Worm (Caenorhabditis elegans): ENCODE data around the gene gro-1.
A peak's percentile ranks its signal among the peaks of the same experiment; 100 is the strongest.

gro-1 gene

DNA sequence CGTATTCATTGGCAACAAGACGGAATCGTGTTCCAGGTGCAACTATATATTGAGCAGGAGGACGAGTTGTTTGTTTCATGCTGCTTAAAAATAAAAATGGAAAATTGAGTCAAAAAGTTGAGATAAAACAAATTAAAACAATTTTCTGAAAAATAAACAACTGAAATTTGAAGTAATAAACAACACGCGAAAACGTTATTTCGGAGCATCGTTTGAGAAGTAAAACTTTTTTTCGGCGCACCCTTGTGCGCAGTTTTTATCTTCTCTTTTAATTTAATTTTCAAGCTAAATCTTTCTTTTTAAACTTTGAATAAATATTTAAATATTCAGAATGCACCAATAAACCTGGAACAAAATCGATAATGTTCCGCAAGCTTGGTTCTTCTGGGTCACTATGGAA lies 10.8 kb upstream of the gro-1 start, which contains the start of the genes sumv-1 and gop-1:
Gene sumv-1 (minus strand): TSS at position 80 of the 400 bp plus-strand sequence.
Gene gop-1 (plus strand): TSS at position 331 of the 400 bp plus-strand sequence.
- TF ChIP-seq nhr-28 (tag; optimal IDR thresholded peaks at IDR 0.05): no peak
- peak; percentile 42 for TF ChIP-seq pha-4 (tag; optimal IDR thresholded peaks at IDR 0.05)

DNA sequence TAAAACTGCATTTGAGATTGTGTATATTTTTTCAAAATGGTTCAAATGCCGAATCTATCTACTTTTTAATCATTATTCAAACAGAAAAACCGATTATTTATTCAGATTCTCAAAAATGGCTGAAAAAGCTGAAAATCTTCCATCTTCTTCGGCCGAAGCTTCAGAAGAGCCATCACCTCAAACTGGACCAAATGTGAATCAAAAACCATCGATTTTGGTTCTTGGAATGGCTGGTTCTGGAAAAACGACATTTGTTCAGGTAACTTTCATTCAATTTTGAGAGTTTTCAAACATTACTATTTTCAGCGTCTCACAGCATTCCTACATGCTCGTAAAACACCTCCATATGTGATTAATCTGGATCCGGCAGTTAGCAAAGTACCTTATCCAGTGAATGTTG lies 6.0 kb upstream of the gro-1 start, which contains the start of gene gop-2:
Gene gop-2 (plus strand): TSS at position 106 of the 400 bp plus-strand sequence.
- TF ChIP-seq mml-1 (tag; optimal IDR thresholded peaks at IDR 0.05): no peak
- TF ChIP-seq tbx-2 (tag; optimal IDR thresholded peaks at IDR 0.05): no peak
- no peak for TF ChIP-seq ceh-16 (tag; optimal IDR thresholded peaks at IDR 0.05)
- TF ChIP-seq ama-1 (optimal IDR thresholded peaks at IDR 0.05): no peak
- TF ChIP-seq nhr-11 (tag; optimal IDR thresholded peaks at IDR 0.05): no peak
- TF ChIP-seq unc-62 (GFP tag; optimal IDR thresholded peaks at IDR 0.05): no peak
- no peak for TF ChIP-seq eor-1 (tag; optimal IDR thresholded peaks at IDR 0.05)
- no peak for TF ChIP-seq pha-4 (tag; optimal IDR thresholded peaks at IDR 0.05)
- no peak for TF ChIP-seq nhr-76 (tag; optimal IDR thresholded peaks at IDR 0.05)
- TF ChIP-seq R02D3.7 (tag; optimal IDR thresholded peaks at IDR 0.05): no peak
- TF ChIP-seq lin-15B (tag; optimal IDR thresholded peaks at IDR 0.05): no peak
- TF ChIP-seq nhr-237 (tag; optimal IDR thresholded peaks at IDR 0.05): no peak
- TF ChIP-seq pqm-1 (tag; optimal IDR thresholded peaks at IDR 0.05): no peak
- TF ChIP-seq jun-1 (tag; optimal IDR thresholded peaks at IDR 0.05): no peak
- no peak for TF ChIP-seq nhr-67 (tag; optimal IDR thresholded peaks at IDR 0.05)
- TF ChIP-seq lsy-12 (tag; optimal IDR thresholded peaks at IDR 0.05): no peak

DNA sequence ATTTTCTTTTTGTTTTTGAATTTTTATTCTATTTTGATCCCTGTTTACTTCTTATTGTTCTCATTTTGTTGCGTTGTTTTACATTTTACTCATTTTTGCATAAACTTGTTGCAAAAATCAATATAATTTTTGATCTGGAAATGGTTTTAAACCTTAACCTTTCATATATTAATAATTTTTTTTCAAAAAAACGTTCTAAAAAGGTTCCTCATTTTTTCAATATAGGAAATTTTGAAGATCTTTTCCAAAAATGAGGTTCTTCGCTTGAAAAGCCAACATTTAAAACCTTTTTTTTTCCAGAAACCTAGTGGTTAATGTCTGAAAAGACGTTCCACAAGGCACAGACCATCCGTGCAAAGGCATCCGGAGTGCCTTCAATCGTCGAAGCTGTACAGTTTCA lies 4.5 kb upstream of the gro-1 start, which contains the start of gene gop-3:
Gene gop-3 (plus strand): TSS at position 301 of the 400 bp plus-strand sequence.
- TF ChIP-seq ztf-4 (tag; optimal IDR thresholded peaks at IDR 0.05) (no peak), elt-2 (tag; optimal IDR thresholded peaks at IDR 0.05) (no peak), tbx-2 (tag; optimal IDR thresholded peaks at IDR 0.05) (no peak), lsy-12 (tag; optimal IDR thresholded peaks at IDR 0.05) (no peak), nhr-28 (tag; optimal IDR thresholded peaks at IDR 0.05) (no peak), nhr-67 (tag; optimal IDR thresholded peaks at IDR 0.05) (no peak), nhr-25 (tag; optimal IDR thresholded peaks at IDR 0.05) (no peak), nhr-76 (tag; optimal IDR thresholded peaks at IDR 0.05) (no peak), jun-1 (tag; optimal IDR thresholded peaks at IDR 0.05) (no peak)

DNA sequence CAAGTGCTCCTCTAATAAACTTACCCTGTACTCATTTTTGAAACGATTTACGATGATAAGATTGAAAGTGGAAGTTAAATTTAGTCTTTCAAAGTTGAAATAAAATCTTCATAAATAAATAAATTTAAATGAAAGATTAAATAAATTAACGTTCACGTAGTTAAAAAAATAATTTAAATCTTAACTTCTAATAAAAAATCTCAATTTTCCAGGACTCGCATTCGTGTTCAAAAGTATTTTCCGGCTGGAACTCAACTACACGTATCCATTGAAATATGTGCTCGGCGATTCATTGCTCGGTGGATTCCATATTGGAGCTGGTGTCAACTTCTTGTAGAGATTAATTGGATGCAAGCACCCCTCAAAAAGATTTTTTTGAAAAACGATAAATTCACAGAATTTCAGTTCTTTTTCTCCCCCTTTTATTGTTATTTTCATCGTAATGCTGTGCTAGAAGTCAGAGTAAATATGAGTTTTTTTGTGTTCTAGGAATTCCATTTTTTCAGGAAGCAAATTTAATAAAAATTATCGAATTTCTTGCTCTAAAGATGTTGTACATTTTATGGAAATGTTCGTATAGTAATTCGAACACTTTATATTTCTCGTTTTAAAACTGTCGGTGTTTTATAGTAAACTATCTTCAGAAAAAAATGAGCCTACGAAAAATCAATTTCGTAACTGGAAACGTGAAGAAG lies 1.5 kb upstream of the gro-1 start, which contains the start of the genes C34E10.9 and hap-1:
Gene C34E10.9 (minus strand): TSS at position 101 of the 695 bp plus-strand sequence.
Gene hap-1 (plus strand): TSS at position 645 of the 695 bp plus-strand sequence.
- no peak for TF ChIP-seq snpc-4 (tag; optimal IDR thresholded peaks at IDR 0.05)
- no peak for TF ChIP-seq nhr-237 (tag; optimal IDR thresholded peaks at IDR 0.05)
- TF ChIP-seq mdl-1 (tag; optimal IDR thresholded peaks at IDR 0.05): no peak
- TF ChIP-seq daf-12 (tag; optimal IDR thresholded peaks at IDR 0.05): no peak
- no peak for TF ChIP-seq ztf-4 (tag; optimal IDR thresholded peaks at IDR 0.05)
- no peak for TF ChIP-seq elt-1 (tag; optimal IDR thresholded peaks at IDR 0.05)
- TF ChIP-seq nhr-23 (tag; optimal IDR thresholded peaks at IDR 0.05): no peak
- TF ChIP-seq nhr-11 (tag; optimal IDR thresholded peaks at IDR 0.05): no peak
- no peak for TF ChIP-seq pha-4 (tag; optimal IDR thresholded peaks at IDR 0.05)
- no peak for TF ChIP-seq lin-39 (tag; optimal IDR thresholded peaks at IDR 0.05)
- no peak for TF ChIP-seq nhr-43 (tag; optimal IDR thresholded peaks at IDR 0.05; ENCODE audit: poor library complexity, severe bottlenecking)
- no peak for TF ChIP-seq hmg-11 (tag; optimal IDR thresholded peaks at IDR 0.05)
- TF ChIP-seq nhr-77 (tag; optimal IDR thresholded peaks at IDR 0.05): no peak
- no peak for TF ChIP-seq elt-3 (tag; optimal IDR thresholded peaks at IDR 0.05)
- TF ChIP-seq jun-1 (tag; optimal IDR thresholded peaks at IDR 0.05): no peak

DNA sequence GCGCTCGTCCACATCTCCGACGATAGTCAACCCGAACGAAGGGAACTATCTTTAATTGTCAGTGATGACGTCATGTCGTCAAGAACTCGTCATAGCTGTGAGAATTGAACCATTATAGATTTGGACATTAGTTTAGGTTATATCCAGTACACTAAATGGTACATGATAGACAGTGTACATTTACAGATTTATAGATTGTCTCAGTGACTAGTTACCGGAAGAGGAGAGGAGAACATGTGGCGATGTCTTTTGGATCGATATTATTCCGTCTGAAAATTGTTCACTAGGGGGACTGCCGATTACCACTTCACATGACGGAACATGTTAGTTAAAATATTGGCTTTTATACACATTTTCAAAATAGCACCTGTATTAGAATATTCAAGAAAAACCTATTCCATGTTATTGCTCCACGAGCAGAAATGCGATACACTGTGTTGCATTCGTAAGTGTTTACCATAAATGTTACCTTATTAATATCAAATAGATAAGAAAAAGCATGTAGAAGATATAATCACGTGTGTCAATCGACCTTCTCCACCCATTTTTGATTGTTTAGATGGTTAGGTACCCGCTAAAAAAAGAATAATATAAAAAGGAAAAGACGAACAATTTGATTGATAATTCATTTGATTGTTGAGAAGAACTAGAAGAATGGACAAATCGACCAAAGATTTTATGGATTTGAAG lies 2.4 kb downstream of the gro-1 start, which contains the start of gene ZC395.5:
Gene ZC395.5 (plus strand): TSS at position 632 of the 690 bp plus-strand sequence.
- TF ChIP-seq pqm-1 (tag; optimal IDR thresholded peaks at IDR 0.05): peak; percentile 74
- TF ChIP-seq nhr-28 (tag; optimal IDR thresholded peaks at IDR 0.05): no peak
- TF ChIP-seq ztf-11 (tag; optimal IDR thresholded peaks at IDR 0.05): no peak
- TF ChIP-seq ama-1 (optimal IDR thresholded peaks at IDR 0.05): peak; percentile 15
- no peak for TF ChIP-seq unc-39 (tag; optimal IDR thresholded peaks at IDR 0.05)
- peak; percentile 57 for TF ChIP-seq pha-4 (tag; optimal IDR thresholded peaks at IDR 0.05)
- TF ChIP-seq elt-2 (tag; optimal IDR thresholded peaks at IDR 0.05): peak; percentile 57
- TF ChIP-seq zag-1 (tag; optimal IDR thresholded peaks at IDR 0.05): no peak
- TF ChIP-seq nhr-77 (tag; optimal IDR thresholded peaks at IDR 0.05): no peak
- TF ChIP-seq daf-12 (tag; optimal IDR thresholded peaks at IDR 0.05): no peak
- no peak for TF ChIP-seq nfya-1 (tag; optimal IDR thresholded peaks at IDR 0.05; ENCODE audit: insufficient read depth)
- no peak for TF ChIP-seq nhr-76 (tag; optimal IDR thresholded peaks at IDR 0.05)
- TF ChIP-seq snpc-4 (tag; optimal IDR thresholded peaks at IDR 0.05): no peak
- TF ChIP-seq sea-2 (GFP tag; optimal IDR thresholded peaks at IDR 0.05): no peak
- TF ChIP-seq nhr-25 (tag; optimal IDR thresholded peaks at IDR 0.05): no peak
- TF ChIP-seq ZK546.5 (tag; optimal IDR thresholded peaks at IDR 0.05): no peak
- TF ChIP-seq skn-1 (tag; optimal IDR thresholded peaks at IDR 0.05): no peak
- no peak for TF ChIP-seq hmg-11 (tag; optimal IDR thresholded peaks at IDR 0.05)
- no peak for TF ChIP-seq eor-1 (tag; optimal IDR thresholded peaks at IDR 0.05)
